Fruit fly (Drosophila melanogaster): ENCODE results near the gene S-Lap2.
A peak's percentile ranks its signal among the peaks of the same experiment; 100 is the strongest.

Gene S-Lap2

DNA sequence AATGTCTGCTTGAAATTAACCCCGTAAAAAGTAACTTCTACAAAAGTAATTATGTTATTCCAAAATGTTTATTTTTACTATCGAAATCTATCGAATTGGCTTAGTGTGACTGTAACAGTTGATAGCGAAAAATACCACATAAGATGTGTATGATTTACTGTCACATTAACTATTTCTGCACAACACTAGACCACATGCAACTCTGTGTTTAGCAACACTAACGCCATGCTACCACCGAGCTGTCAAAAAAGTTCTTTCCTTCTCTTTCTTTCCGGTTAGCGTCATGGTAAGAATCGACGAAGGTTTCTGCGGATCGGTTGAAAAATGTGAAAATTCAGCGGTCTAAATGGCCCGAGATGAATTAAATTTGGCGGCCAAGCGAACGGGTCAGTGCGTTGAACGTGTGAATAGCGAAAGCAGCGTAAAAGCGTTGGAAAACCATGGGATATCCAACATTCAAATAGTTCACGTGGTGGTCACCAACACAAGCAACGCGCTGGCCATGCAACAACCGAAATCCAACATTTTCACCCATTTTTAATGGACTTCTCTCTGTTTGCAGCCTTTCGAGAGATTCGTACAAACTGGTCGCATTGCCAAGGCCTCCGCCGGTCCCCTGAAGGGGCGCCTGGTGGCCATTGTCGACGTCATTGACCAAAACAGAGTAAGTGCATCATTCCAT, 18.8 kb upstream of the S-Lap2 start, which contains the start of the genes Nelf-E and RpL14 (continued):
- TF ChIP-seq Dfd (GFP tag; optimal IDR thresholded peaks at IDR 0.05) (no peak), CG17568 (GFP tag; optimal IDR thresholded peaks at IDR 0.05) (no peak), pho (GFP tag; optimal IDR thresholded peaks at IDR 0.05) (peak; percentile 96), unpg (GFP tag; optimal IDR thresholded peaks at IDR 0.05) (peak; percentile 93), Hey (tag; optimal IDR thresholded peaks at IDR 0.05) (peak; percentile 94), CG16815 (GFP tag; optimal IDR thresholded peaks at IDR 0.05) (peak; percentile 76), Hr78 (GFP tag; optimal IDR thresholded peaks at IDR 0.05) (no peak), Dip3 (GFP tag; optimal IDR thresholded peaks at IDR 0.05) (peak; percentile 93), CG31441 (GFP tag; IDR thresholded peaks at IDR 0.05) (peak; percentile 94), az2 (GFP tag; optimal IDR thresholded peaks at IDR 0.05) (peak; percentile 76), disco-r (GFP tag; optimal IDR thresholded peaks at IDR 0.05) (peak; percentile 95), kay (GFP tag; optimal IDR thresholded peaks at IDR 0.05) (no peak), Doc2 (GFP tag; IDR thresholded peaks at IDR 0.05) (peak; percentile 54; the same call in 1 of the 2 replicates), cas (GFP tag; IDR thresholded peaks at IDR 0.05) (peak; percentile 91), Atf6 (GFP tag; IDR thresholded peaks at IDR 0.05) (peak; percentile 92), Atf3 (GFP tag; optimal IDR thresholded peaks at IDR 0.05) (peak; percentile 95), Fer2 (tag; optimal IDR thresholded peaks at IDR 0.05) (peak; percentile 90), Myb (GFP tag; optimal IDR thresholded peaks at IDR 0.05) (peak; percentile 87), CG11504 (tag; optimal IDR thresholded peaks at IDR 0.05) (peak; percentile 89), Poxn (GFP tag; IDR thresholded peaks at IDR 0.05) (peak; percentile 73), Taf1 (GFP tag; IDR thresholded peaks at IDR 0.05) (peak; percentile 75), sqz (GFP tag; optimal IDR thresholded peaks at IDR 0.05) (no peak), CG11723 (GFP tag; optimal IDR thresholded peaks at IDR 0.05) (peak; percentile 93), maf-S (GFP tag; optimal IDR thresholded peaks at IDR 0.05) (peak; percentile 94), BEAF-32 (GFP tag; optimal IDR thresholded peaks at IDR 0.05) (peak; percentile 67), NfI (GFP tag; optimal IDR thresholded peaks at IDR 0.05) (peak; percentile 98), Pdp1 (GFP tag; optimal IDR thresholded peaks at IDR 0.05) (peak; percentile 86 to 93), usp (GFP tag; optimal IDR thresholded peaks at IDR 0.05) (no peak), fd102C (GFP tag; optimal IDR thresholded peaks at IDR 0.05) (peak; percentile 90), mld (GFP tag; IDR thresholded peaks at IDR 0.05; ENCODE audit: partially characterized antibody) (no peak), Scr (GFP tag; IDR thresholded peaks at IDR 0.05; ENCODE audit: partially characterized antibody) (peak; percentile 53), Abd-B (GFP tag; optimal IDR thresholded peaks at IDR 0.05) (peak; percentile 66), CG4328 (GFP tag; optimal IDR thresholded peaks at IDR 0.05) (peak; percentile 96), CG10321 (GFP tag; IDR thresholded peaks at IDR 0.05) (peak; percentile 79), CG14860 (GFP tag; IDR thresholded peaks at IDR 0.05; ENCODE audit: partially characterized antibody) (0 out of 3 replicates have a peak, but pooled peaks have one; percentile 20), Dref (GFP tag; IDR thresholded peaks at IDR 0.05) (peak; percentile 78), CG17328 (GFP tag; IDR thresholded peaks at IDR 0.05) (peak; percentile 97), CG31224 (GFP tag; IDR thresholded peaks at IDR 0.05) (peak; percentile 86), CG34422 (GFP tag; IDR thresholded peaks at IDR 0.05) (peak; percentile 93), pfk (GFP tag; optimal IDR thresholded peaks at IDR 0.05) (peak; percentile 85), row (GFP tag; IDR thresholded peaks at IDR 0.05) (peak; percentile 68), gce (GFP tag; IDR thresholded peaks at IDR 0.05) (peak; percentile 94), ac (GFP tag; optimal IDR thresholded peaks at IDR 0.05) (peak; percentile 92), CrebB (tag; optimal IDR thresholded peaks at IDR 0.05) (peak; percentile 98), CG4707 (GFP tag; optimal IDR thresholded peaks at IDR 0.05) (peak; percentile 95), klu (GFP tag; IDR thresholded peaks at IDR 0.05) (peak; percentile 85), CG17912 (GFP tag; optimal IDR thresholded peaks at IDR 0.05) (peak; percentile 98), CG2116 (GFP tag; optimal IDR thresholded peaks at IDR 0.05) (peak; percentile 100), unc-4 (GFP tag; IDR thresholded peaks at IDR 0.05; ENCODE audit: partially characterized antibody) (peak; percentile 62)
